Fruit fly (Drosophila melanogaster) whole organism, embryonic: ENCODE results near the gene Cyp6a18.
A peak's percentile ranks its signal among the peaks of the same experiment; 100 is the strongest.

ENCODE experiments used
- BtbVII ChIP-seq: fragments of 200-800 bp; sonication (Bioruptor generic); optimal IDR thresholded peaks from 3 replicates; lab custom pipeline; 2017; ENCODE audit warnings: missing biosample characterization, mild to moderate bottlenecking, missing genetic modification characterization
- CG11504 ChIP-seq: fragments of 200-800 bp; sonication (Bioruptor generic); optimal IDR thresholded peaks from 3 replicates; lab custom pipeline; 2019; ENCODE audit warnings: missing biosample characterization, mild to moderate bottlenecking, missing genetic modification characterization, moderate library complexity
- CG13296 ChIP-seq: fragments of 200-800 bp; sonication (Bioruptor generic); optimal IDR thresholded peaks from 3 replicates; lab custom pipeline; 2018; ENCODE audit warnings: missing biosample characterization, mild to moderate bottlenecking, missing genetic modification characterization
- CG13894 ChIP-seq: fragments of 200-800 bp; sonication (Bioruptor generic); optimal IDR thresholded peaks from 3 replicates; lab custom pipeline; 2018; ENCODE audit warnings: missing biosample characterization, mild to moderate bottlenecking, missing genetic modification characterization, moderate library complexity
- CG14860 ChIP-seq: fragments of 200-800 bp; sonication (Bioruptor generic); IDR thresholded peaks from 3 replicates; pipeline ENCODE4 v1.3.6; 2022; ENCODE audit warnings: missing biosample characterization, missing genetic modification characterization; ENCODE audit not compliant: partially characterized antibody
- CG14965 ChIP-seq: fragments of 200-800 bp; sonication (Bioruptor generic); optimal IDR thresholded peaks from 2 replicates; lab custom pipeline; 2016; ENCODE audit warnings: missing biosample characterization, missing genetic modification characterization, borderline replicate concordance
- CG30020 ChIP-seq: fragments of 200-800 bp; optimal IDR thresholded peaks from 2 replicates; lab custom pipeline; 2019; ENCODE audit warnings: missing biosample characterization, mild to moderate bottlenecking, missing genetic modification characterization, moderate library complexity
- CG31388 ChIP-seq: fragments of 200-800 bp; sonication (Bioruptor generic); optimal IDR thresholded peaks from 2 replicates; lab custom pipeline; 2016; ENCODE audit warnings: missing biosample characterization, missing genetic modification characterization
- CG3163 ChIP-seq: fragments of 200-800 bp; sonication (Bioruptor generic); optimal IDR thresholded peaks from 3 replicates; lab custom pipeline; 2016; ENCODE audit warnings: missing biosample characterization, missing genetic modification characterization
- CG3847 ChIP-seq: fragments of 200-800 bp; sonication (Bioruptor generic); IDR thresholded peaks from 2 replicates; pipeline ENCODE4 v1.3.6; 2022; ENCODE audit warnings: missing biosample characterization, missing genetic modification characterization
- CG3995 ChIP-seq: fragments of 200-800 bp; sonication (Bioruptor generic); optimal IDR thresholded peaks from 3 replicates; lab custom pipeline; 2016; ENCODE audit warnings: missing biosample characterization, missing genetic modification characterization
- CG4360 ChIP-seq: fragments of 200-800 bp; sonication (Bioruptor generic); IDR thresholded peaks from 2 replicates; pipeline ENCODE4 v1.3.6; 2022; ENCODE audit warnings: missing biosample characterization, missing genetic modification characterization
- CG9817 ChIP-seq: fragments of 200-800 bp; sonication (Bioruptor generic); optimal IDR thresholded peaks from 2 replicates; lab custom pipeline; 2018; ENCODE audit warnings: missing biosample characterization, mild to moderate bottlenecking, missing genetic modification characterization, moderate library complexity
- D ChIP-seq, 2 experiments: fragments of 200-800 bp in 1 of 2; fragments of >200 bp in 1 of 2; sonication (Bioruptor generic) in 1 of 2; optimal IDR thresholded peaks; 2 replicates in 1 of 2; 3 replicates in 1 of 2; lab custom pipeline; 2017; ENCODE audit warnings: mild to moderate bottlenecking in 1 of 2, missing biosample characterization in 1 of 2, missing genetic modification characterization in 1 of 2, missing genetic modification reagents in 1 of 2
- Deaf1 ChIP-seq: fragments of 200-800 bp; optimal IDR thresholded peaks from 3 replicates; lab custom pipeline; 2019; ENCODE audit warnings: missing biosample characterization, mild to moderate bottlenecking, missing genetic modification characterization, moderate library complexity
- Dip2 ChIP-seq: fragments of 200-800 bp; sonication (Bioruptor generic); IDR thresholded peaks from 2 replicates; pipeline ENCODE4 v1.3.6; 2022; ENCODE audit warnings: missing biosample characterization, missing genetic modification characterization
- Dip3 ChIP-seq: fragments of 200-800 bp; sonication (Bioruptor generic); optimal IDR thresholded peaks from 3 replicates; lab custom pipeline; 2016; ENCODE audit warnings: missing biosample characterization, missing genetic modification characterization
- Ets65A ChIP-seq: fragments of 200-800 bp; sonication (Bioruptor generic); peaks from one replicate; lab custom pipeline; 2016; ENCODE audit warnings: missing biosample characterization, missing genetic modification characterization
- Max ChIP-seq: fragments of 200-800 bp; sonication (Bioruptor generic); optimal IDR thresholded peaks from 2 replicates; lab custom pipeline; 2016; ENCODE audit warnings: missing biosample characterization, mild to moderate bottlenecking, missing genetic modification characterization
- Nf-YB ChIP-seq: fragments of 200-800 bp; sonication (Bioruptor generic); optimal IDR thresholded peaks from 3 replicates; lab custom pipeline; 2019; ENCODE audit warnings: missing biosample characterization, mild to moderate bottlenecking, missing genetic modification characterization, moderate library complexity
- Rx ChIP-seq: fragments of 200-800 bp; sonication (Bioruptor generic); IDR thresholded peaks from 2 replicates; pipeline ENCODE4 v1.3.6; 2022; ENCODE audit warnings: missing biosample characterization, missing genetic modification characterization
- Sry-β ChIP-seq: fragments of 200-800 bp; sonication (Bioruptor generic); optimal IDR thresholded peaks from 2 replicates; lab custom pipeline; 2018; ENCODE audit warnings: missing biosample characterization, mild to moderate bottlenecking, missing genetic modification characterization, moderate library complexity
- Trl ChIP-seq, 3 experiments: fragments of >200 bp in 2 of 3; fragments of 200-800 bp in 1 of 3; sonication (Bioruptor generic) in 1 of 3; optimal IDR thresholded peaks; 2 replicates in 1 of 3; 3 replicates in 2 of 3; lab custom pipeline; 2016 to 2017; ENCODE audit warnings: missing biosample characterization in 1 of 3, missing genetic modification characterization in 1 of 3
- abd-A ChIP-seq: fragments of 200-800 bp; sonication (Bioruptor generic); optimal IDR thresholded peaks from 3 replicates; lab custom pipeline; 2019; ENCODE audit warnings: missing biosample characterization, mild to moderate bottlenecking, missing genetic modification characterization, moderate library complexity
- amos ChIP-seq: fragments of 200-800 bp; sonication (Bioruptor generic); IDR thresholded peaks from 2 replicates; pipeline ENCODE4 v1.3.6; 2022; ENCODE audit warnings: missing biosample characterization, missing genetic modification characterization; ENCODE audit not compliant: partially characterized antibody
- croc ChIP-seq: fragments of 200-800 bp; sonication (Bioruptor generic); conservative IDR thresholded peaks from 3 replicates; pipeline ENCODE4 v1.3.6; 2022; ENCODE audit warnings: missing biosample characterization, missing genetic modification characterization
- crol ChIP-seq: fragments of 200-800 bp; sonication (Bioruptor generic); IDR thresholded peaks from 2 replicates; pipeline ENCODE4 v1.3.6; 2022; ENCODE audit warnings: missing biosample characterization, missing genetic modification characterization
- eve ChIP-seq, 2 experiments: fragments of >200 bp; optimal IDR thresholded peaks; 2 replicates each; lab custom pipeline; 2017; ENCODE audit warnings: missing biosample characterization in 2 of 2, missing genetic modification characterization in 2 of 2
- fd102C ChIP-seq: fragments of 200-800 bp; sonication (Bioruptor generic); optimal IDR thresholded peaks from 2 replicates; lab custom pipeline; 2018; ENCODE audit warnings: missing biosample characterization, mild to moderate bottlenecking, missing genetic modification characterization, moderate library complexity
- hb ChIP-seq: fragments of 200-800 bp; sonication (Bioruptor generic); IDR thresholded peaks from 3 replicates; pipeline ENCODE4 v1.3.6; 2022; ENCODE audit warnings: missing biosample characterization, missing genetic modification characterization; ENCODE audit not compliant: partially characterized antibody
- hkb ChIP-seq, 2 experiments: fragments of 200-800 bp in 1 of 2; fragments of >200 bp in 1 of 2; sonication (Bioruptor generic) in 1 of 2; IDR thresholded peaks in 1 of 2; optimal IDR thresholded peaks in 1 of 2; 2 replicates each; pipeline versions ENCODE4 v1.3.6 to Lab custom; 2017 to 2022; ENCODE audit warnings: missing biosample characterization in 1 of 2, missing genetic modification characterization in 1 of 2
- ken ChIP-seq: fragments of 200-800 bp; sonication (Bioruptor generic); IDR thresholded peaks from 3 replicates; pipeline ENCODE4 v1.3.6; 2022; ENCODE audit warnings: missing biosample characterization, missing genetic modification characterization
- lbe ChIP-seq: fragments of 200-800 bp; sonication (Bioruptor generic); optimal IDR thresholded peaks from 2 replicates; lab custom pipeline; 2016; ENCODE audit warnings: missing biosample characterization, mild to moderate bottlenecking, missing genetic modification characterization
- repo ChIP-seq: fragments of 200-800 bp; sonication (Bioruptor generic); optimal IDR thresholded peaks from 2 replicates; lab custom pipeline; 2016; ENCODE audit warnings: missing biosample characterization, missing genetic modification characterization
- sob ChIP-seq: fragments of 200-800 bp; sonication (Bioruptor generic); IDR thresholded peaks from 2 replicates; pipeline ENCODE4 v1.3.6; 2022; ENCODE audit warnings: missing biosample characterization, missing genetic modification characterization
- tll ChIP-seq, 2 experiments: fragments of 200-800 bp in 1 of 2; fragments of >200 bp in 1 of 2; sonication (Bioruptor generic) in 1 of 2; optimal IDR thresholded peaks; 2 replicates each; lab custom pipeline; 2017 to 2019; ENCODE audit warnings: missing biosample characterization in 2 of 2, missing genetic modification characterization in 2 of 2, mild to moderate bottlenecking in 1 of 2, moderate library complexity in 1 of 2
- twi ChIP-seq: fragments of 200-800 bp; optimal IDR thresholded peaks from 2 replicates; lab custom pipeline; 2019; ENCODE audit warnings: missing biosample characterization, mild to moderate bottlenecking, missing genetic modification characterization, moderate library complexity
- zen ChIP-seq: fragments of 200-800 bp; sonication (Bioruptor generic); optimal IDR thresholded peaks from 3 replicates; lab custom pipeline; 2018; ENCODE audit warnings: missing biosample characterization, mild to moderate bottlenecking, missing genetic modification characterization, moderate library complexity

Cyp6a18 gene

dm6 chr3R:27442483-27442979 is 35.9 kb upstream of the Cyp6a18 start:
- TF ChIP-seq tll (GFP tag; optimal IDR thresholded peaks at IDR 0.05; lab: Kevin White, UChicago) (peak in 1 of 2 experiments; percentile 91), eve (GFP tag; optimal IDR thresholded peaks at IDR 0.05; lab: Kevin White, UChicago) (peak in 1 of 2 experiments; percentile 29), hkb (optimal IDR thresholded peaks at IDR 0.05; lab: Kevin White, UChicago) (no peak), hkb (GFP tag; IDR thresholded peaks at IDR 0.05; lab: Robert Waterston, UW) (no peak), CG14860 (GFP tag; lab: Robert Waterston, UW) (no peak), CG3847 (GFP tag; lab: Robert Waterston, UW) (no peak), twi (tag; lab: Kevin White, UChicago) (peak; percentile 13), zen (tag; lab: Kevin White, UChicago) (peak; percentile 77), D (optimal IDR thresholded peaks at IDR 0.05; lab: Kevin White, UChicago) (peak; percentile 79), D (GFP tag; optimal IDR thresholded peaks at IDR 0.05; lab: Kevin White, UChicago) (no peak), CG14965 (GFP tag; lab: Kevin White, UChicago) (no peak), CG4360 (peak; percentile 74), CG30020 (tag; lab: Kevin White, UChicago) (no peak), crol (GFP tag; lab: Robert Waterston, UW) (peak; percentile 9; the same call in 1 of the 2 replicates)

dm6 chr3R:27445311-27445710 is 33.2 kb upstream of the Cyp6a18 start:
- TF ChIP-seq Dip3 (GFP tag; lab: Kevin White, UChicago) (no peak), zen (tag; lab: Kevin White, UChicago) (peak; percentile 91), lbe (GFP tag; lab: Kevin White, UChicago) (no peak), BtbVII (GFP tag; lab: Kevin White, UChicago) (no peak), Sry-β (GFP tag; lab: Kevin White, UChicago) (no peak)

dm6 chr3R:27462917-27463316 is 15.6 kb upstream of the Cyp6a18 start:
- TF ChIP-seq CG3163 (peak; percentile 37), CG11504 (tag; lab: Kevin White, UChicago) (peak; percentile 98), Trl (optimal IDR thresholded peaks at IDR 0.05; lab: Kevin White, UChicago) (peak in 1 of 2 experiments; percentile 19), Trl (GFP tag; optimal IDR thresholded peaks at IDR 0.05; lab: Kevin White, UChicago) (no peak), Deaf1 (peak; percentile 59), repo (GFP tag; lab: Kevin White, UChicago) (no peak), abd-A (tag; lab: Kevin White, UChicago) (peak; percentile 17), CG31388 (GFP tag; lab: Kevin White, UChicago) (no peak)

- no peak for TF ChIP-seq CG13894 (tag; lab: Kevin White, UChicago)
- no peak for TF ChIP-seq Rx (GFP tag; lab: Robert Waterston, UW)
- no peak for TF ChIP-seq Max (GFP tag; lab: Kevin White, UChicago)
- TF ChIP-seq CG9817 (tag; lab: Kevin White, UChicago): no peak
- no peak for TF ChIP-seq Ets65A (GFP tag; lab: Kevin White, UChicago)
- no peak for TF ChIP-seq croc (GFP tag; lab: Robert Waterston, UW)
- TF ChIP-seq Nf-YB (GFP tag; lab: Kevin White, UChicago): no peak
- TF ChIP-seq ken (GFP tag; lab: Robert Waterston, UW): no peak
- TF ChIP-seq CG13296: no peak
- TF ChIP-seq hb (GFP tag; lab: Robert Waterston, UW): no peak
- no peak for TF ChIP-seq Dip2 (GFP tag; lab: Robert Waterston, UW)
- TF ChIP-seq CG3995 (GFP tag; lab: Kevin White, UChicago): no peak
- no peak for TF ChIP-seq amos (GFP tag; lab: Robert Waterston, UW)
- TF ChIP-seq sob (GFP tag; lab: Robert Waterston, UW): no peak
- TF ChIP-seq fd102C (GFP tag; lab: Kevin White, UChicago): no peak
- TF ChIP-seq, all 482 proteins: peak for 0
Observed at dm6 chr3R:27463889-27464288, 14.6 kb upstream of the Cyp6a18 start, which contains the start of gene CG13978. Gene CG13978 (plus strand): TSS chr3R:27464189.
